Fruit fly (Drosophila melanogaster) whole organism, embryonic: ENCODE results near the gene CG32302.
A peak's percentile ranks its signal among the peaks of the same experiment; 100 is the strongest.

ENCODE experiments used
- CG10209 ChIP-seq: fragments of 200-800 bp; sonication (Bioruptor generic); optimal IDR thresholded peaks from 3 replicates; lab custom pipeline; 2017; ENCODE audit warnings: missing biosample characterization, mild to moderate bottlenecking, missing genetic modification characterization, missing genetic modification reagents
- CG10321 ChIP-seq: fragments of 200-800 bp; sonication (Bioruptor generic); IDR thresholded peaks from 2 replicates; pipeline ENCODE4 v1.3.6; 2022; ENCODE audit warnings: missing biosample characterization, missing genetic modification characterization
- CG11398 ChIP-seq: fragments of 200-800 bp; sonication (Bioruptor generic); optimal IDR thresholded peaks from 2 replicates; lab custom pipeline; 2016; ENCODE audit warnings: missing biosample characterization, missing genetic modification characterization
- CG15269 ChIP-seq: fragments of 200-800 bp; sonication (Bioruptor generic); optimal IDR thresholded peaks from 2 replicates; lab custom pipeline; 2018; ENCODE audit warnings: missing biosample characterization, mild to moderate bottlenecking, missing genetic modification characterization, moderate library complexity
- CG1603 ChIP-seq: fragments of 200-800 bp; sonication (Bioruptor generic); optimal IDR thresholded peaks from 2 replicates; lab custom pipeline; 2019; ENCODE audit warnings: missing biosample characterization, mild to moderate bottlenecking, missing genetic modification characterization, moderate library complexity
- CG17328 ChIP-seq: fragments of 200-800 bp; sonication (Bioruptor generic); IDR thresholded peaks from 2 replicates; pipeline ENCODE4 v1.3.6; 2022; ENCODE audit warnings: missing biosample characterization, missing genetic modification characterization
- CG17802 ChIP-seq: fragments of 200-800 bp; sonication (Bioruptor generic); optimal IDR thresholded peaks from 2 replicates; lab custom pipeline; 2018; ENCODE audit warnings: missing biosample characterization, mild to moderate bottlenecking, missing genetic modification characterization, moderate library complexity
- CG2875 ChIP-seq: fragments of 200-800 bp; sonication (Bioruptor generic); optimal IDR thresholded peaks from 2 replicates; lab custom pipeline; 2017; ENCODE audit warnings: missing biosample characterization, mild to moderate bottlenecking, missing genetic modification characterization, missing genetic modification reagents
- CG30020 ChIP-seq: fragments of 200-800 bp; optimal IDR thresholded peaks from 2 replicates; lab custom pipeline; 2019; ENCODE audit warnings: missing biosample characterization, mild to moderate bottlenecking, missing genetic modification characterization, moderate library complexity
- CG33213 ChIP-seq: fragments of 200-800 bp; sonication (Bioruptor generic); optimal IDR thresholded peaks from 3 replicates; lab custom pipeline; 2016; ENCODE audit warnings: missing biosample characterization, missing genetic modification characterization
- CG34224 ChIP-seq: fragments of 200-800 bp; sonication (Bioruptor generic); IDR thresholded peaks from 3 replicates; pipeline ENCODE4 v1.3.6; 2022; ENCODE audit warnings: missing biosample characterization, missing genetic modification characterization; ENCODE audit not compliant: partially characterized antibody
- CG3838 ChIP-seq: fragments of 200-800 bp; sonication (Bioruptor generic); optimal IDR thresholded peaks from 3 replicates; lab custom pipeline; 2016; ENCODE audit warnings: missing biosample characterization, missing genetic modification characterization
- CG4617 ChIP-seq: fragments of 200-800 bp; sonication (Bioruptor generic); optimal IDR thresholded peaks from 3 replicates; lab custom pipeline; 2016; ENCODE audit warnings: missing biosample characterization, missing genetic modification characterization, borderline replicate concordance
- CG7786 ChIP-seq: fragments of 200-800 bp; sonication (Bioruptor generic); optimal IDR thresholded peaks from 2 replicates; lab custom pipeline; 2016; ENCODE audit warnings: missing biosample characterization, missing genetic modification characterization
- CG8388 ChIP-seq: fragments of 200-800 bp; sonication (Bioruptor generic); optimal IDR thresholded peaks from 2 replicates; lab custom pipeline; 2019; ENCODE audit warnings: missing biosample characterization, mild to moderate bottlenecking, missing genetic modification characterization, moderate library complexity
- CrebB ChIP-seq: fragments of 200-800 bp; sonication (Bioruptor generic); optimal IDR thresholded peaks from 3 replicates; lab custom pipeline; 2018; ENCODE audit warnings: missing biosample characterization, mild to moderate bottlenecking, missing genetic modification characterization
- Dek ChIP-seq: fragments of 200-800 bp; sonication (Bioruptor generic); optimal IDR thresholded peaks from 3 replicates; lab custom pipeline; 2019; ENCODE audit warnings: missing biosample characterization, mild to moderate bottlenecking, missing genetic modification characterization, moderate library complexity
- Dll ChIP-seq: fragments of 200-800 bp; sonication (Bioruptor generic); IDR thresholded peaks from 4 replicates; pipeline ENCODE4 v1.3.6; 2022; ENCODE audit warnings: missing biosample characterization, missing genetic modification characterization; ENCODE audit not compliant: partially characterized antibody
- Dp ChIP-seq: fragments of 200-800 bp; sonication (Bioruptor generic); optimal IDR thresholded peaks from 2 replicates; lab custom pipeline; 2018; ENCODE audit warnings: missing biosample characterization, mild to moderate bottlenecking, missing genetic modification characterization, moderate library complexity
- Ets97D ChIP-seq: fragments of 200-800 bp; sonication (Bioruptor generic); optimal IDR thresholded peaks from 3 replicates; lab custom pipeline; 2016; ENCODE audit warnings: missing biosample characterization, missing genetic modification characterization
- Gsc ChIP-seq: fragments of 200-800 bp; sonication (Bioruptor generic); IDR thresholded peaks from 2 replicates; pipeline ENCODE4 v1.3.6; 2022; ENCODE audit warnings: missing biosample characterization, missing genetic modification characterization
- H15 ChIP-seq: fragments of 200-800 bp; sonication (Bioruptor generic); IDR thresholded peaks from 3 replicates; pipeline ENCODE4 v1.3.6; 2022; ENCODE audit warnings: missing biosample characterization, missing genetic modification characterization
- Hr51 ChIP-seq, 2 experiments: fragments of 200-800 bp; sonication (Bioruptor generic); optimal IDR thresholded peaks; 2 replicates in 1 of 2; 3 replicates in 1 of 2; lab custom pipeline; 2016 to 2018; ENCODE audit warnings: missing biosample characterization in 2 of 2, missing genetic modification characterization in 2 of 2, mild to moderate bottlenecking in 1 of 2, moderate library complexity in 1 of 2
- Hsf ChIP-seq: fragments of 200-800 bp; sonication (Bioruptor generic); optimal IDR thresholded peaks from 3 replicates; lab custom pipeline; 2016; ENCODE audit warnings: missing biosample characterization, missing genetic modification characterization
- Myb ChIP-seq: fragments of 200-800 bp; sonication (Bioruptor generic); optimal IDR thresholded peaks from 2 replicates; lab custom pipeline; 2016; ENCODE audit warnings: missing biosample characterization, missing genetic modification characterization
- Nf-YB ChIP-seq: fragments of 200-800 bp; sonication (Bioruptor generic); optimal IDR thresholded peaks from 3 replicates; lab custom pipeline; 2019; ENCODE audit warnings: missing biosample characterization, mild to moderate bottlenecking, missing genetic modification characterization, moderate library complexity
- NfI ChIP-seq: fragments of 200-800 bp; sonication (Bioruptor generic); optimal IDR thresholded peaks from 3 replicates; lab custom pipeline; 2018; ENCODE audit warnings: missing biosample characterization, mild to moderate bottlenecking, missing genetic modification characterization, moderate library complexity
- Sox100B ChIP-seq: fragments of 200-800 bp; sonication (Bioruptor generic); optimal IDR thresholded peaks from 3 replicates; lab custom pipeline; 2018; ENCODE audit warnings: missing biosample characterization, mild to moderate bottlenecking, missing genetic modification characterization
- abd-A ChIP-seq: fragments of 200-800 bp; sonication (Bioruptor generic); optimal IDR thresholded peaks from 3 replicates; lab custom pipeline; 2019; ENCODE audit warnings: missing biosample characterization, mild to moderate bottlenecking, missing genetic modification characterization, moderate library complexity
- br ChIP-seq: fragments of >200 bp; optimal IDR thresholded peaks from 2 replicates; lab custom pipeline; 2017
- ems ChIP-seq: fragments of 200-800 bp; sonication (Bioruptor generic); optimal IDR thresholded peaks from 3 replicates; lab custom pipeline; 2016; ENCODE audit warnings: missing biosample characterization, missing genetic modification characterization
- fd102C ChIP-seq: fragments of 200-800 bp; sonication (Bioruptor generic); optimal IDR thresholded peaks from 2 replicates; lab custom pipeline; 2018; ENCODE audit warnings: missing biosample characterization, mild to moderate bottlenecking, missing genetic modification characterization, moderate library complexity
- fd3F ChIP-seq: fragments of 200-800 bp; sonication (Bioruptor generic); optimal IDR thresholded peaks from 2 replicates; lab custom pipeline; 2018; ENCODE audit warnings: missing biosample characterization, mild to moderate bottlenecking, missing genetic modification characterization, moderate library complexity
- fru ChIP-seq: fragments of >200 bp; optimal IDR thresholded peaks from 2 replicates; lab custom pipeline; 2017
- gcm ChIP-seq: fragments of 200-800 bp; sonication (Bioruptor generic); optimal IDR thresholded peaks from 2 replicates; lab custom pipeline; 2019; ENCODE audit warnings: missing biosample characterization, mild to moderate bottlenecking, missing genetic modification characterization, moderate library complexity
- gem ChIP-seq: fragments of 200-800 bp; sonication (Bioruptor generic); optimal IDR thresholded peaks from 2 replicates; lab custom pipeline; 2019; ENCODE audit warnings: missing biosample characterization, mild to moderate bottlenecking, missing genetic modification characterization, moderate library complexity
- gsb ChIP-seq: fragments of 200-800 bp; sonication (Bioruptor generic); IDR thresholded peaks from 2 replicates; pipeline ENCODE4 v1.3.6; 2022; ENCODE audit warnings: missing biosample characterization, missing genetic modification characterization
- gt ChIP-seq: fragments of 200-800 bp; sonication (Bioruptor generic); IDR thresholded peaks from 2 replicates; pipeline ENCODE4 v1.3.6; 2022; ENCODE audit warnings: missing biosample characterization, missing genetic modification characterization
- hbn ChIP-seq: fragments of 200-800 bp; sonication (Bioruptor generic); IDR thresholded peaks from 2 replicates; pipeline ENCODE4 v1.3.6; 2022; ENCODE audit warnings: missing biosample characterization, missing genetic modification characterization; ENCODE audit not compliant: partially characterized antibody
- mirr ChIP-seq: fragments of 200-800 bp; sonication (Bioruptor generic); optimal IDR thresholded peaks from 3 replicates; lab custom pipeline; 2018; ENCODE audit warnings: missing biosample characterization, mild to moderate bottlenecking, missing genetic modification characterization
- onecut ChIP-seq: fragments of 200-800 bp; sonication (Bioruptor generic); IDR thresholded peaks from 2 replicates; pipeline ENCODE4 v1.3.6; 2022; ENCODE audit warnings: missing biosample characterization, missing genetic modification characterization
- pan ChIP-seq, 4 experiments: fragments of >200 bp in 3 of 4; fragments of 200-800 bp in 1 of 4; sonication (Bioruptor generic) in 1 of 4; optimal IDR thresholded peaks in 3 of 4; IDR thresholded peaks in 1 of 4; 2 replicates each; pipeline versions ENCODE4 v1.3.6 to Lab custom; 2017 to 2022; ENCODE audit warnings: missing biosample characterization in 2 of 4, missing genetic modification characterization in 2 of 4, mixed read lengths in 1 of 4
- prd ChIP-seq, 3 experiments: fragments of >200 bp in 2 of 3; fragments of 200-800 bp in 1 of 3; sonication (Bioruptor generic) in 1 of 3; optimal IDR thresholded peaks in 2 of 3; IDR thresholded peaks in 1 of 3; 2 replicates in 2 of 3; 3 replicates in 1 of 3; pipeline versions ENCODE4 v1.3.6 to Lab custom; 2017 to 2022; ENCODE audit warnings: missing biosample characterization in 1 of 3, missing genetic modification characterization in 1 of 3
- rib ChIP-seq: fragments of 200-800 bp; sonication (Bioruptor generic); IDR thresholded peaks from 2 replicates; pipeline ENCODE4 v1.3.6; 2022; ENCODE audit warnings: missing biosample characterization, missing genetic modification characterization
- sc ChIP-seq, 3 experiments: fragments of >200 bp in 2 of 3; fragments of 200-800 bp in 1 of 3; sonication (Bioruptor generic) in 1 of 3; optimal IDR thresholded peaks; 2 replicates in 2 of 3; 3 replicates in 1 of 3; lab custom pipeline; 2017; ENCODE audit warnings: mild to moderate bottlenecking in 1 of 3, missing biosample characterization in 1 of 3, missing genetic modification characterization in 1 of 3, missing genetic modification reagents in 1 of 3
- sug ChIP-seq: fragments of 200-800 bp; optimal IDR thresholded peaks from 2 replicates; lab custom pipeline; 2019; ENCODE audit warnings: missing biosample characterization, mild to moderate bottlenecking, missing genetic modification characterization, moderate library complexity
- tap ChIP-seq: fragments of 200-800 bp; optimal IDR thresholded peaks from 3 replicates; lab custom pipeline; 2019; ENCODE audit warnings: missing biosample characterization, mild to moderate bottlenecking, missing genetic modification characterization, moderate library complexity
- zfh2 ChIP-seq: fragments of 200-800 bp; sonication (Bioruptor generic); optimal IDR thresholded peaks from 2 replicates; lab custom pipeline; 2016; ENCODE audit warnings: missing biosample characterization, missing genetic modification characterization

The CG32302 gene

DNA sequence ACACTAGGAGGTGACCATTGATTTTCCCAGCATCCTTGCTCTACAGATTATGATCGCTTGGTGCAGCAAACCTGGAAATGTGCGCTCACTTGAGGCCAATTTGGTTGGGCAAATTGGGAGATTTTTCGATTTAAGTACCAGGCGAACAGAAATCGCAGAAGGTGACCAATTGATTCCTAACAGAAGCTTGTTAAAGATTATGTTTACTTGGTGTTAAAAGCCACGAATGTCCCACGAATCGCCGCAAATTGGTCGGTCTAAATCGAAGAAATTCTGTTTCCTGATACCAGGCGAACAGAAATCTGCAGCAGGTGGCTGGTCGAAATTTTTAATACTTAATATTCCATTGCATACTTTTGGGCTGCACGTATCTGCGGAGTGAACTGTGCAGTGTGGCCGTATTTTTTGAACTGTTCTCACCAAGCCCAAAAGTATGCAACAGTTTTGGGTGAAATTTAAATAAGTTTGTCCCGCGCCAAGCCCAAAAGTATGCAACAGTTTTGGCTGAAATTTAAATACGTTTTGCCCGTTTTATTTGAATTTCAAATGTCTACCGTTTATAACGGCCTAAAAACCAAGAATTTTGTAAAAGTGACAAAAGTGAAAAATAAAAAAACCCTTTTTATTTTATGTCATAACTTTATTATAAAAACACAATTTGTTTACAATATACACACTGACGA, 24.6 kb upstream of the CG32302 start, which contains the start of gene CG32301 (continued):
- TF ChIP-seq prd (optimal IDR thresholded peaks at IDR 0.05; lab: Kevin White, UChicago) (no peak), prd (GFP tag; IDR thresholded peaks at IDR 0.05; lab: Robert Waterston, UW) (no peak), hbn (GFP tag; lab: Robert Waterston, UW) (peak; percentile 33; the same call in 1 of the 2 replicates), sc (optimal IDR thresholded peaks at IDR 0.05; lab: Kevin White, UChicago) (no peak), sc (GFP tag; optimal IDR thresholded peaks at IDR 0.05; lab: Kevin White, UChicago) (no peak), CG1603 (tag; lab: Kevin White, UChicago) (no peak), zfh2 (GFP tag; lab: Kevin White, UChicago) (no peak), Dp (GFP tag; lab: Kevin White, UChicago) (peak; percentile 45), pan (optimal IDR thresholded peaks at IDR 0.05; lab: Kevin White, UChicago) (no peak), pan (GFP tag; optimal IDR thresholded peaks at IDR 0.05 in 1 of 2, IDR thresholded peaks at IDR 0.05 in 1 of 2) (no peak), Nf-YB (GFP tag; lab: Kevin White, UChicago) (no peak), Gsc (GFP tag; lab: Robert Waterston, UW) (no peak), Dll (GFP tag; lab: Robert Waterston, UW) (peak; percentile 51; the same call in 2 of the 4 replicates), Myb (GFP tag; lab: Kevin White, UChicago) (peak; percentile 97), CG11398 (GFP tag; lab: Kevin White, UChicago) (no peak), CG10209 (GFP tag; lab: Kevin White, UChicago) (no peak), CG8388 (GFP tag; lab: Kevin White, UChicago) (no peak), CG30020 (no peak), CG15269 (tag; lab: Kevin White, UChicago) (no peak), gt (GFP tag; lab: Robert Waterston, UW) (no peak), abd-A (tag; lab: Kevin White, UChicago) (no peak), Sox100B (no peak), mirr (GFP tag; lab: Kevin White, UChicago) (peak; percentile 29), sug (tag; lab: Kevin White, UChicago) (no peak), CG34224 (GFP tag; lab: Robert Waterston, UW) (peak; percentile 48; the same call in 2 of the 3 replicates), CG17328 (no peak), gcm (GFP tag; lab: Kevin White, UChicago) (no peak), Hsf (no peak), CG17802 (no peak), tap (tag; lab: Kevin White, UChicago) (no peak), gem (tag; lab: Kevin White, UChicago) (no peak), CrebB (tag; lab: Kevin White, UChicago) (no peak), fd3F (GFP tag; lab: Kevin White, UChicago) (no peak), H15 (GFP tag; lab: Robert Waterston, UW) (no peak), onecut (GFP tag; lab: Robert Waterston, UW) (peak; percentile 43), rib (no peak), Dek (tag; lab: Kevin White, UChicago) (no peak), Hr51 (GFP tag; optimal IDR thresholded peaks at IDR 0.05; lab: Kevin White, UChicago) (no peak), CG7786 (GFP tag; lab: Kevin White, UChicago) (no peak), gsb (no peak), CG10321 (GFP tag; lab: Robert Waterston, UW) (no peak), fd102C (GFP tag; lab: Kevin White, UChicago) (no peak), CG3838 (GFP tag; lab: Kevin White, UChicago) (no peak), ems (GFP tag; lab: Kevin White, UChicago) (no peak), fru (no peak), NfI (GFP tag; lab: Kevin White, UChicago) (no peak), CG33213 (GFP tag; lab: Kevin White, UChicago) (peak; percentile 88), CG4617 (GFP tag; lab: Kevin White, UChicago) (no peak), CG2875 (GFP tag; lab: Kevin White, UChicago) (no peak), br (lab: Kevin White, UChicago) (no peak), Ets97D (GFP tag; lab: Kevin White, UChicago) (no peak)
